Worm (Caenorhabditis elegans) whole organism, late embryonic: ENCODE measurements around the gene Y15E3A.3.

Experiments used
- C08G9.2 ChIP-seq: sonication (generic microtip); optimal IDR thresholded peaks from 2 replicates; lab custom pipeline; 2016; ENCODE audit warnings: mild to moderate bottlenecking, missing genetic modification characterization, moderate library complexity, missing compliant biosample characterization
- C38D4.7 ChIP-seq: fragments of 200-800 bp; sonication (Bioruptor generic); optimal IDR thresholded peaks from 2 replicates; lab custom pipeline; 2018; ENCODE audit warnings: mild to moderate bottlenecking, missing genetic modification characterization, moderate library complexity, missing compliant biosample characterization
- K09A11.1 ChIP-seq: sonication (generic microtip); optimal IDR thresholded peaks from 2 replicates; lab custom pipeline; 2017; ENCODE audit warnings: antibody characterized with exemption, mild to moderate bottlenecking, missing genetic modification characterization, missing compliant biosample characterization; ENCODE audit not compliant: insufficient read depth
- T23F11.4 ChIP-seq: fragments of 200-800 bp; sonication (Bioruptor generic); optimal IDR thresholded peaks from 2 replicates; lab custom pipeline; 2018; ENCODE audit warnings: mild to moderate bottlenecking, missing genetic modification characterization, missing compliant biosample characterization
- Y22D7AL.16 ChIP-seq: sonication (generic microtip); optimal IDR thresholded peaks from 2 replicates; lab custom pipeline; 2016; ENCODE audit warnings: missing genetic modification characterization, missing compliant biosample characterization
- ahr-1 ChIP-seq: sonication (generic microtip); optimal IDR thresholded peaks from 2 replicates; lab custom pipeline; 2016; ENCODE audit warnings: missing genetic modification characterization, missing compliant biosample characterization
- ama-1 ChIP-seq: fragments of 150-350 bp; optimal IDR thresholded peaks from 2 replicates; lab custom pipeline; 2014
- ceh-14 ChIP-seq: sonication (generic microtip); optimal IDR thresholded peaks from 2 replicates; lab custom pipeline; 2016; ENCODE audit warnings: missing genotype, missing genetic modification characterization, missing compliant biosample characterization
- ceh-18 ChIP-seq: sonication (generic microtip); optimal IDR thresholded peaks from 2 replicates; lab custom pipeline; 2016; ENCODE audit warnings: missing genetic modification characterization, missing compliant biosample characterization
- ceh-19 ChIP-seq: fragments of 200-800 bp; sonication (Bioruptor generic); optimal IDR thresholded peaks from 2 replicates; lab custom pipeline; 2018; ENCODE audit warnings: mild to moderate bottlenecking, missing genetic modification characterization, missing compliant biosample characterization
- ceh-2 ChIP-seq: sonication (generic microtip); optimal IDR thresholded peaks from 2 replicates; lab custom pipeline; 2016; ENCODE audit warnings: missing genotype, missing genetic modification characterization, missing compliant biosample characterization
- ceh-34 ChIP-seq: sonication (generic microtip); optimal IDR thresholded peaks from 2 replicates; lab custom pipeline; 2016; ENCODE audit warnings: mild to moderate bottlenecking, missing genetic modification characterization, missing compliant biosample characterization
- ceh-48 ChIP-seq: sonication (generic microtip); optimal IDR thresholded peaks from 2 replicates; lab custom pipeline; 2016; ENCODE audit warnings: missing genetic modification characterization, inconsistent platforms, missing compliant biosample characterization
- ceh-6 ChIP-seq: fragments of 200-800 bp; sonication (Bioruptor generic); optimal IDR thresholded peaks from 2 replicates; lab custom pipeline; 2018; ENCODE audit warnings: mild to moderate bottlenecking, missing genetic modification characterization, missing compliant biosample characterization
- ceh-9 ChIP-seq: sonication (generic microtip); optimal IDR thresholded peaks from 2 replicates; lab custom pipeline; 2016; ENCODE audit warnings: mild to moderate bottlenecking, missing genetic modification characterization, inconsistent platforms, missing compliant biosample characterization
- che-1 ChIP-seq: sonication (generic microtip); optimal IDR thresholded peaks from 2 replicates; lab custom pipeline; 2016; ENCODE audit warnings: mild to moderate bottlenecking, missing genetic modification characterization, missing compliant biosample characterization
- dmd-4 ChIP-seq: sonication (generic microtip); optimal IDR thresholded peaks from 2 replicates; lab custom pipeline; 2016; ENCODE audit warnings: borderline replicate concordance, missing genetic modification characterization, missing compliant biosample characterization
- dve-1 ChIP-seq: sonication (generic microtip); optimal IDR thresholded peaks from 2 replicates; lab custom pipeline; 2017; ENCODE audit warnings: antibody characterized with exemption, mild to moderate bottlenecking, missing genetic modification characterization, missing compliant biosample characterization
- elt-2 ChIP-seq: sonication (generic microtip); optimal IDR thresholded peaks from 2 replicates; lab custom pipeline; 2016; ENCODE audit warnings: missing genetic modification reagents, missing genetic modification characterization, missing compliant biosample characterization
- eyg-1 ChIP-seq: sonication (generic microtip); optimal IDR thresholded peaks from 2 replicates; lab custom pipeline; 2016; ENCODE audit warnings: missing genotype, missing genetic modification characterization, missing compliant biosample characterization
- fax-1 ChIP-seq: sonication (generic microtip); optimal IDR thresholded peaks from 2 replicates; lab custom pipeline; 2016; ENCODE audit warnings: missing genotype, missing genetic modification characterization, missing compliant biosample characterization
- fkh-10 ChIP-seq: fragments of 150-350 bp; optimal IDR thresholded peaks from 2 replicates; lab custom pipeline; 2014; ENCODE audit warnings: missing biosample characterization, missing genetic modification reagents, missing genetic modification characterization
- fkh-6 ChIP-seq: sonication (generic microtip); optimal IDR thresholded peaks from 2 replicates; lab custom pipeline; 2016; ENCODE audit warnings: missing genetic modification characterization, missing compliant biosample characterization
- hlh-15 ChIP-seq: sonication (generic microtip); optimal IDR thresholded peaks from 2 replicates; lab custom pipeline; 2016; ENCODE audit warnings: missing genetic modification characterization, missing compliant biosample characterization
- hlh-30 ChIP-seq: sonication (generic microtip); optimal IDR thresholded peaks from 2 replicates; lab custom pipeline; 2017; ENCODE audit warnings: antibody characterized with exemption, missing genetic modification characterization, missing compliant biosample characterization; ENCODE audit not compliant: insufficient read depth
- lim-6 ChIP-seq: sonication (generic microtip); optimal IDR thresholded peaks from 2 replicates; lab custom pipeline; 2016; ENCODE audit warnings: missing genetic modification characterization, missing compliant biosample characterization
- madf-2 ChIP-seq: sonication (generic microtip); optimal IDR thresholded peaks from 2 replicates; lab custom pipeline; 2017; ENCODE audit warnings: missing genetic modification characterization, missing compliant biosample characterization
- nfya-1 ChIP-seq: sonication (generic microtip); optimal IDR thresholded peaks from 2 replicates; lab custom pipeline; 2017; ENCODE audit warnings: missing genetic modification characterization, mild to moderate bottlenecking, missing compliant biosample characterization, antibody characterized with exemption, moderate library complexity
- nhr-11 ChIP-seq: fragments of 150-350 bp; optimal IDR thresholded peaks from 2 replicates; lab custom pipeline; 2014; ENCODE audit warnings: missing biosample characterization, missing genetic modification characterization
- npax-4 ChIP-seq: sonication (generic microtip); optimal IDR thresholded peaks from 2 replicates; lab custom pipeline; 2016; ENCODE audit warnings: missing genetic modification characterization, missing compliant biosample characterization
- odd-2 ChIP-seq: sonication (generic microtip); optimal IDR thresholded peaks from 2 replicates; lab custom pipeline; 2017; ENCODE audit warnings: antibody characterized with exemption, mild to moderate bottlenecking, missing genetic modification characterization, missing compliant biosample characterization
- pag-3 ChIP-seq: sonication (generic microtip); optimal IDR thresholded peaks from 2 replicates; lab custom pipeline; 2016; ENCODE audit warnings: missing compliant biosample characterization, missing genetic modification characterization, borderline replicate concordance
- pros-1 ChIP-seq: fragments of 150-350 bp; optimal IDR thresholded peaks from 2 replicates; lab custom pipeline; 2014; ENCODE audit warnings: missing biosample characterization, missing genetic modification reagents, missing genetic modification characterization
- ref-2 ChIP-seq: sonication (generic microtip); optimal IDR thresholded peaks from 2 replicates; lab custom pipeline; 2016; ENCODE audit warnings: missing genetic modification characterization, missing compliant biosample characterization
- rnt-1 ChIP-seq: sonication (generic microtip); optimal IDR thresholded peaks from 2 replicates; lab custom pipeline; 2016; ENCODE audit warnings: missing genetic modification characterization, missing compliant biosample characterization
- sdc-2 ChIP-seq: sonication (generic microtip); optimal IDR thresholded peaks from 2 replicates; lab custom pipeline; 2016; ENCODE audit warnings: missing genotype, missing genetic modification characterization, missing compliant biosample characterization
- sox-2 ChIP-seq: fragments of 200-800 bp; sonication (Bioruptor generic); IDR thresholded peaks from 2 replicates; pipeline ENCODE4 v1.3.6; 2022; ENCODE audit warnings: missing genetic modification reagents, missing genetic modification characterization, missing compliant biosample characterization
- sox-4 ChIP-seq: sonication (generic microtip); optimal IDR thresholded peaks from 2 replicates; lab custom pipeline; 2017; ENCODE audit warnings: mild to moderate bottlenecking, missing genetic modification characterization, inconsistent platforms, missing compliant biosample characterization
- tbx-2 ChIP-seq: sonication (generic microtip); optimal IDR thresholded peaks from 2 replicates; lab custom pipeline; 2016; ENCODE audit warnings: missing genetic modification characterization, missing compliant biosample characterization
- ttx-3 ChIP-seq: sonication (generic microtip); optimal IDR thresholded peaks from 2 replicates; lab custom pipeline; 2016; ENCODE audit warnings: missing genetic modification reagents, missing genetic modification characterization, missing compliant biosample characterization
- unc-3 ChIP-seq, 2 experiments: fragments of 200-800 bp in 1 of 2; sonication (Bioruptor generic) in 1 of 2; sonication (generic microtip) in 1 of 2; conservative IDR thresholded peaks in 1 of 2; optimal IDR thresholded peaks in 1 of 2; 2 replicates each; pipeline versions ENCODE4 v1.3.6 to Lab custom; 2016 to 2022; ENCODE audit warnings: missing compliant biosample characterization in 2 of 2, missing genetic modification characterization in 2 of 2, missing genetic modification reagents in 1 of 2
- unc-86 ChIP-seq: sonication (generic microtip); optimal IDR thresholded peaks from 2 replicates; lab custom pipeline; 2016; ENCODE audit warnings: missing genetic modification characterization, missing compliant biosample characterization
- ztf-16 ChIP-seq: sonication (generic microtip); optimal IDR thresholded peaks from 2 replicates; lab custom pipeline; 2017; ENCODE audit warnings: missing genetic modification characterization, missing compliant biosample characterization

The Y15E3A.3 gene

ce11 chrX:15297396-15297827 lies 28.2 kb downstream of the Y15E3A.3 start (continued):
- TF ChIP-seq ceh-9 (tag; lab: Kevin White, UChicago) (peak; percentile 36), pag-3 (no peak), ama-1 (lab: Kevin White, UChicago) (no peak), C38D4.7 (peak; percentile 57), tbx-2 (peak; percentile 34), sdc-2 (tag; lab: Kevin White, UChicago) (peak; percentile 75), Y22D7AL.16 (tag; lab: Kevin White, UChicago) (peak; percentile 15), elt-2 (tag; lab: Kevin White, UChicago) (peak; percentile 85), pros-1 (no peak), hlh-15 (no peak), ceh-6 (GFP tag; lab: Kevin White, UChicago) (peak; percentile 79), ztf-16 (tag; lab: Kevin White, UChicago) (peak; percentile 23), hlh-30 (tag; lab: Kevin White, UChicago) (no peak), ref-2 (no peak), unc-3 (GFP tag; conservative IDR thresholded peaks at IDR 0.05; lab: Robert Waterston, UW) (0 out of 2 replicates have a peak, but pooled peaks have one; percentile 31), unc-3 (tag; optimal IDR thresholded peaks at IDR 0.05; lab: Kevin White, UChicago) (peak; percentile 59), madf-2 (tag; lab: Kevin White, UChicago) (peak; percentile 44), dve-1 (tag; lab: Kevin White, UChicago) (peak; percentile 58), ttx-3 (peak; percentile 52), fkh-10 (GFP tag; lab: Kevin White, UChicago) (no peak), ceh-14 (tag; lab: Kevin White, UChicago) (peak; percentile 37), odd-2 (tag; lab: Kevin White, UChicago) (peak; percentile 27), ahr-1 (tag; lab: Kevin White, UChicago) (no peak), sox-4 (tag; lab: Kevin White, UChicago) (peak; percentile 19), K09A11.1 (peak; percentile 62), unc-86 (tag; lab: Kevin White, UChicago) (peak; percentile 28), ceh-19 (GFP tag; lab: Kevin White, UChicago) (peak; percentile 63), rnt-1 (tag; lab: Kevin White, UChicago) (peak; percentile 12), lim-6 (tag; lab: Kevin White, UChicago) (no peak), ceh-2 (tag; lab: Kevin White, UChicago) (peak; percentile 64), nhr-11 (tag; lab: Kevin White, UChicago) (no peak), ceh-18 (tag; lab: Kevin White, UChicago) (peak; percentile 57), fkh-6 (tag; lab: Kevin White, UChicago) (peak; percentile 1), dmd-4 (tag; lab: Kevin White, UChicago) (no peak), ceh-48 (tag; lab: Kevin White, UChicago) (peak; percentile 42), che-1 (tag; lab: Kevin White, UChicago) (peak; percentile 74), T23F11.4 (GFP tag; lab: Kevin White, UChicago) (peak; percentile 31)

ce11 chrX:15285554-15285953 lies 40.1 kb downstream of the Y15E3A.3 start:
- TF ChIP-seq fax-1 (tag; lab: Kevin White, UChicago), result no peak
- TF ChIP-seq C08G9.2 (tag; lab: Kevin White, UChicago), result no peak
- no peak for TF ChIP-seq ttx-3
- TF ChIP-seq unc-3 (GFP tag; conservative IDR thresholded peaks at IDR 0.05; lab: Robert Waterston, UW), result no peak
- TF ChIP-seq unc-3 (tag; optimal IDR thresholded peaks at IDR 0.05; lab: Kevin White, UChicago), result no peak
- no peak for TF ChIP-seq ceh-14 (tag; lab: Kevin White, UChicago)
- TF ChIP-seq nfya-1, result no peak
- no peak for TF ChIP-seq sox-2
- no peak for TF ChIP-seq ceh-48 (tag; lab: Kevin White, UChicago)
- TF ChIP-seq dmd-4 (tag; lab: Kevin White, UChicago), result no peak
- no peak for TF ChIP-seq K09A11.1
- TF ChIP-seq npax-4, result no peak
- no peak for TF ChIP-seq rnt-1 (tag; lab: Kevin White, UChicago)
- no peak for TF ChIP-seq ceh-18 (tag; lab: Kevin White, UChicago)
- TF ChIP-seq ceh-34, result no peak
- TF ChIP-seq ceh-19 (GFP tag; lab: Kevin White, UChicago), result no peak
- TF ChIP-seq pros-1, result no peak
- TF ChIP-seq eyg-1 (tag; lab: Kevin White, UChicago), result no peak
- no peak for TF ChIP-seq madf-2 (tag; lab: Kevin White, UChicago)
- no peak for TF ChIP-seq pag-3
